Worm (Caenorhabditis elegans) whole organism, L2 larva: Measurements from ENCODE around the gene kin-4.

Source experiments
- ama-1 ChIP-seq: fragments of 150-350 bp; optimal IDR thresholded peaks from 2 replicates; lab custom pipeline; 2018; ENCODE audit warnings: inconsistent platforms
- crh-2 ChIP-seq: sonication (generic microtip); optimal IDR thresholded peaks from 2 replicates; lab custom pipeline; 2017; ENCODE audit warnings: missing biosample characterization, missing genetic modification characterization
- elt-1 ChIP-seq: fragments of 150-350 bp; optimal IDR thresholded peaks from 2 replicates; lab custom pipeline; 2014; ENCODE audit warnings: missing biosample characterization, missing genetic modification characterization
- elt-3 ChIP-seq: sonication (generic microtip); optimal IDR thresholded peaks from 2 replicates; lab custom pipeline; 2017; ENCODE audit warnings: missing biosample characterization, missing genetic modification characterization
- lin-39 ChIP-seq: fragments of 150-350 bp; optimal IDR thresholded peaks from 2 replicates; lab custom pipeline; 2014; ENCODE audit warnings: missing biosample characterization, missing genetic modification reagents, missing genetic modification characterization
- lsy-2 ChIP-seq, 2 experiments: fragments of 150-350 bp in 1 of 2; sonication (generic microtip) in 1 of 2; optimal IDR thresholded peaks; 2 replicates each; lab custom pipeline; 2014 to 2017; ENCODE audit warnings: missing biosample characterization in 2 of 2, missing genetic modification characterization in 2 of 2
- nhr-23 ChIP-seq: fragments of 150-350 bp; optimal IDR thresholded peaks from 2 replicates; lab custom pipeline; 2014; ENCODE audit warnings: missing biosample characterization, missing genetic modification reagents, missing genetic modification characterization
- nhr-237 ChIP-seq: fragments of 150-350 bp; optimal IDR thresholded peaks from 2 replicates; lab custom pipeline; 2014; ENCODE audit warnings: missing biosample characterization, missing genetic modification characterization
- nhr-25 ChIP-seq: fragments of 150-350 bp; sonication (generic microtip); optimal IDR thresholded peaks from 3 replicates; lab custom pipeline; 2014; ENCODE audit warnings: missing biosample characterization, missing genetic modification characterization
- unc-62 ChIP-seq: fragments of 150-350 bp; optimal IDR thresholded peaks from 2 replicates; lab custom pipeline; 2014; ENCODE audit warnings: missing biosample characterization, missing genetic modification reagents, missing genetic modification characterization

DNA sequence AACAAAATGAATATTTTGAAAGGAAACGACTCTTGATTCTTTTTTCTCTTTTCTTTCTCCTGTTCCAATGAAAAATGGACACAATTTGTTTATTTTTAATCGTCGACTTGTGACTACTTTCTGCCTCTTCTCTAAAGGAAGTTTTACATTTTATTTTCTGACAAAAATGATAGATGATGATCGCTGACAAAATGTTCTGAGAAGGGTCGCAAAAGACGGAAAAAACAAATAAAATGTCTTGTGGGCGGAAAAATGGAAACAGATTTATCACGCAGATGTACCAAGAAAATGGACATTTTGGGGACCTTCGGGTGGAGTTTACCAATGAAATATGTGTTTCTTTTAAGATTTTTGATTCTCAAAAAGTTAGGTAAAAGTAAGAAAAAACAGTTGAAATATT lies 27.4 kb downstream of the kin-4 start:
- TF ChIP-seq lin-39 (tag; lab: Kevin White, UChicago) (no peak), lsy-2 (tag; optimal IDR thresholded peaks at IDR 0.05; lab: Kevin White, UChicago) (no peak), ama-1 (no peak), elt-3 (tag; lab: Kevin White, UChicago) (no peak), unc-62 (no peak), elt-1 (tag; lab: Kevin White, UChicago) (no peak), nhr-23 (tag; lab: Kevin White, UChicago) (no peak), crh-2 (tag; lab: Kevin White, UChicago) (no peak), nhr-25 (tag; lab: Kevin White, UChicago) (no peak), nhr-237 (tag; lab: Kevin White, UChicago) (no peak)
